Fruit fly (Drosophila melanogaster) whole organism, wandering third instar larva: Measurements from ENCODE around the gene CG34453.

ENCODE experiments used
- HLH106 ChIP-seq: fragments of 200-800 bp; optimal IDR thresholded peaks from 3 replicates; lab custom pipeline; 2019; ENCODE audit warnings: missing biosample characterization, mild to moderate bottlenecking, missing genetic modification characterization, moderate library complexity
- Hr83 ChIP-seq: fragments of 200-300 bp; sonication (Bioruptor generic); optimal IDR thresholded peaks from 2 replicates; lab custom pipeline; 2016; ENCODE audit warnings: missing biosample characterization, mild to moderate bottlenecking, missing genetic modification characterization, moderate library complexity; ENCODE audit not compliant: poor library complexity, severe bottlenecking
- Jra ChIP-seq: sonication (Bioruptor generic); optimal IDR thresholded peaks from 2 replicates; lab custom pipeline; 2016; ENCODE audit warnings: missing biosample characterization, missing genetic modification characterization
- Mio ChIP-seq: sonication (Bioruptor generic); optimal IDR thresholded peaks from 2 replicates; lab custom pipeline; 2016; ENCODE audit warnings: missing biosample characterization, missing genetic modification characterization
- OdsH ChIP-seq: fragments of 200-800 bp; sonication (Bioruptor generic); optimal IDR thresholded peaks from 2 replicates; lab custom pipeline; 2016; ENCODE audit warnings: missing biosample characterization, mild to moderate bottlenecking, missing genetic modification characterization
- Rel ChIP-seq, 2 experiments: fragments of 200-800 bp; sonication (Bioruptor generic) in 1 of 2; optimal IDR thresholded peaks; 2 replicates in 1 of 2; 3 replicates in 1 of 2; lab custom pipeline; 2016 to 2019; ENCODE audit warnings: mild to moderate bottlenecking in 2 of 2, missing biosample characterization in 2 of 2, missing genetic modification characterization in 2 of 2, moderate library complexity in 1 of 2
- Sp1 ChIP-seq: fragments of 200-800 bp; sonication (Bioruptor generic); optimal IDR thresholded peaks from 3 replicates; lab custom pipeline; 2019; ENCODE audit warnings: missing biosample characterization, mild to moderate bottlenecking, missing genetic modification characterization, moderate library complexity
- dl ChIP-seq, 2 experiments: fragments of 175-275, 200-275 bp in 1 of 2; fragments of 200-275 bp in 1 of 2; sonication (Bioruptor generic); optimal IDR thresholded peaks; lab custom pipeline; 2018; ENCODE audit warnings: mild to moderate bottlenecking in 2 of 2, missing biosample characterization in 2 of 2, missing genetic modification characterization in 2 of 2, moderate library complexity in 2 of 2; ENCODE audit not compliant: partially characterized antibody in 2 of 2, insufficient read depth in 1 of 2
- fru ChIP-seq: fragments of 200-800 bp; sonication (Bioruptor generic); optimal IDR thresholded peaks from 3 replicates; lab custom pipeline; 2016; ENCODE audit warnings: missing biosample characterization, mild to moderate bottlenecking, missing genetic modification characterization
- lola ChIP-seq: fragments of >200 bp; optimal IDR thresholded peaks from 2 replicates; lab custom pipeline; 2017; ENCODE audit warnings: missing biosample characterization, missing genetic modification characterization
- rgr ChIP-seq: fragments of 200-800 bp; sonication (Bioruptor generic); optimal IDR thresholded peaks from 3 replicates; lab custom pipeline; 2016; ENCODE audit warnings: missing biosample characterization, mild to moderate bottlenecking, missing genetic modification characterization
- tai ChIP-seq: sonication (Bioruptor generic); optimal IDR thresholded peaks from 2 replicates; lab custom pipeline; 2016; ENCODE audit warnings: missing biosample characterization, missing genetic modification characterization
- usp ChIP-seq: fragments of >200 bp; optimal IDR thresholded peaks from 2 replicates; lab custom pipeline; 2017; ENCODE audit warnings: missing biosample characterization, missing genetic modification characterization

DNA sequence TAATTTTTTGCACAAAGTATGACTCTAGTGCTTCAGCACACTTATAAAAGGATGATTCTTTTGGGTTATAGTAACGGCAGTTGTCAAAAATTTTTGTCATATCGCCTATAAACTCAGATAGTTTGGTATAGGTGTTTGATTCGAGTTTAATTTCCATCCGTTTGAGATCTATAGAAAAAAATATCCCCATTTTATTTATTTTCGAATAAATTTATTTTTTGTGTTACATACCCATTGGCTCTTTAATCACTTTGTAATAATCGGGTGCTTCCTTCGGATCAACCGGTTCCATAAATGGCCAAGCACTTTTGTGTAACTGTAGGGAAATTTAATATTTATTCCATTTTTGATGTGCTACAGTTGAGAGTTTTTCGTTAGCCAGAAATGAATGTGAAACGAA lies 1.2 kb upstream of the CG34453 start:
- TF ChIP-seq lola (no peak), dl (GFP tag; optimal IDR thresholded peaks at IDR 0.05; lab: Kevin White, UChicago; ENCODE audit: insufficient read depth in 1 of 2, partially characterized antibody in 2 of 2) (no peak), rgr (GFP tag; lab: Kevin White, UChicago) (no peak), HLH106 (tag; lab: Kevin White, UChicago) (no peak), Mio (no peak), Rel (GFP tag; optimal IDR thresholded peaks at IDR 0.05; lab: Kevin White, UChicago) (no peak), Rel (tag; optimal IDR thresholded peaks at IDR 0.05; lab: Kevin White, UChicago) (no peak), usp (no peak), Sp1 (no peak), OdsH (GFP tag; lab: Kevin White, UChicago) (no peak), tai (GFP tag; lab: Kevin White, UChicago) (no peak), Hr83 (GFP tag; lab: Kevin White, UChicago) (no peak), Jra (GFP tag; lab: Kevin White, UChicago) (no peak), fru (no peak)
